Worm (Caenorhabditis elegans): ENCODE data around the gene nfki-1.

- no peak for TF ChIP-seq ztf-29 (GFP tag; IDR thresholded peaks at IDR 0.05)
- no peak for TF ChIP-seq cog-1 (tag; optimal IDR thresholded peaks at IDR 0.05)
- TF ChIP-seq tab-1 (GFP tag; IDR thresholded peaks at IDR 0.05): no peak
- no peak for TF ChIP-seq med-1 (GFP tag; optimal IDR thresholded peaks at IDR 0.05; ENCODE audit: insufficient read depth)
- no peak for TF ChIP-seq ref-1 (GFP tag; conservative IDR thresholded peaks at IDR 0.05)
- TF ChIP-seq flt-1 (GFP tag; IDR thresholded peaks at IDR 0.05): no peak
- no peak for TF ChIP-seq klf-2 (GFP tag; conservative IDR thresholded peaks at IDR 0.05)
These were observed 27.2 kb downstream of the nfki-1 start for ce11 chrX:15382256-15382655.

All from whole organism, midembryonic.